Fruit fly (Drosophila melanogaster) whole organism, embryonic: Measurements from ENCODE around the gene kud.
A peak's percentile ranks its signal among the peaks of the same experiment; 100 is the strongest.

Experiments used
- B-H2 ChIP-seq: fragments of 200-800 bp; sonication (Bioruptor generic); optimal IDR thresholded peaks from 2 replicates; lab custom pipeline; 2018; ENCODE audit warnings: missing biosample characterization, mild to moderate bottlenecking, missing genetic modification characterization
- BtbVII ChIP-seq: fragments of 200-800 bp; sonication (Bioruptor generic); optimal IDR thresholded peaks from 3 replicates; lab custom pipeline; 2017; ENCODE audit warnings: missing biosample characterization, mild to moderate bottlenecking, missing genetic modification characterization
- CG1024 ChIP-seq: fragments of 200-800 bp; sonication (Bioruptor generic); IDR thresholded peaks from 2 replicates; pipeline ENCODE4 v1.3.6; 2022; ENCODE audit warnings: missing biosample characterization, missing genetic modification characterization
- CG10565 ChIP-seq: fragments of 200-800 bp; sonication (Bioruptor generic); optimal IDR thresholded peaks from 3 replicates; lab custom pipeline; 2016; ENCODE audit warnings: missing biosample characterization, mild to moderate bottlenecking, missing genetic modification characterization
- CG10959 ChIP-seq: fragments of 200-800 bp; sonication (Bioruptor generic); IDR thresholded peaks from 2 replicates; pipeline ENCODE4 v1.3.6; 2022; ENCODE audit warnings: missing biosample characterization, missing genetic modification characterization
- CG11398 ChIP-seq: fragments of 200-800 bp; sonication (Bioruptor generic); optimal IDR thresholded peaks from 2 replicates; lab custom pipeline; 2016; ENCODE audit warnings: missing biosample characterization, missing genetic modification characterization
- CG14710 ChIP-seq: fragments of 200-800 bp; sonication (Bioruptor generic); optimal IDR thresholded peaks from 3 replicates; lab custom pipeline; 2019; ENCODE audit warnings: missing biosample characterization, mild to moderate bottlenecking, missing genetic modification characterization, moderate library complexity
- CG1647 ChIP-seq: fragments of 200-800 bp; sonication (Bioruptor generic); optimal IDR thresholded peaks from 3 replicates; lab custom pipeline; 2016; ENCODE audit warnings: missing biosample characterization, missing genetic modification characterization
- CG17328 ChIP-seq: fragments of 200-800 bp; sonication (Bioruptor generic); IDR thresholded peaks from 2 replicates; pipeline ENCODE4 v1.3.6; 2022; ENCODE audit warnings: missing biosample characterization, missing genetic modification characterization
- CG18619 ChIP-seq: fragments of 200-800 bp; sonication (Bioruptor generic); optimal IDR thresholded peaks from 3 replicates; lab custom pipeline; 2017; ENCODE audit warnings: missing biosample characterization, mild to moderate bottlenecking, missing genetic modification characterization
- CG2129 ChIP-seq: fragments of 200-800 bp; sonication (Bioruptor generic); IDR thresholded peaks from 2 replicates; pipeline ENCODE4 v1.3.6; 2022; ENCODE audit warnings: missing biosample characterization, missing genetic modification characterization; ENCODE audit not compliant: partially characterized antibody
- CG3407 ChIP-seq: fragments of 200-800 bp; sonication (Bioruptor generic); optimal IDR thresholded peaks from 2 replicates; lab custom pipeline; 2018; ENCODE audit warnings: missing biosample characterization, mild to moderate bottlenecking, missing genetic modification characterization
- CG43689 ChIP-seq: fragments of 200-800 bp; sonication (Bioruptor generic); IDR thresholded peaks from 2 replicates; pipeline ENCODE4 v1.3.6; 2022; ENCODE audit warnings: missing biosample characterization, missing genetic modification characterization
- CG6175 ChIP-seq: fragments of 200-800 bp; sonication (Bioruptor generic); IDR thresholded peaks from 3 replicates; pipeline ENCODE4 v1.3.6; 2022; ENCODE audit warnings: missing biosample characterization, missing genetic modification characterization
- CG8290 ChIP-seq, 3 experiments: fragments of 200-800 bp; sonication (Bioruptor generic); optimal IDR thresholded peaks; 2 replicates each; lab custom pipeline; 2016 to 2019; ENCODE audit warnings: missing biosample characterization in 3 of 3, missing genetic modification characterization in 3 of 3, mild to moderate bottlenecking in 2 of 3, moderate library complexity in 1 of 3
- CG8359 ChIP-seq: fragments of 200-800 bp; sonication (Bioruptor generic); optimal IDR thresholded peaks from 2 replicates; lab custom pipeline; 2017; ENCODE audit warnings: missing biosample characterization, mild to moderate bottlenecking, missing genetic modification characterization, borderline replicate concordance
- Deaf1 ChIP-seq: fragments of 200-800 bp; optimal IDR thresholded peaks from 3 replicates; lab custom pipeline; 2019; ENCODE audit warnings: missing biosample characterization, mild to moderate bottlenecking, missing genetic modification characterization, moderate library complexity
- Dfd ChIP-seq, 2 experiments: fragments of >200 bp; optimal IDR thresholded peaks; 2 replicates each; lab custom pipeline; 2017; ENCODE audit warnings: missing biosample characterization in 2 of 2, missing genetic modification characterization in 2 of 2
- HHEX ChIP-seq: fragments of 200-800 bp; sonication (Bioruptor generic); optimal IDR thresholded peaks from 3 replicates; lab custom pipeline; 2017; ENCODE audit warnings: missing biosample characterization, mild to moderate bottlenecking, missing genetic modification characterization, missing genetic modification reagents
- HLH3B ChIP-seq: fragments of 200-800 bp; sonication (Bioruptor generic); IDR thresholded peaks from 2 replicates; pipeline ENCODE4 v1.3.6; 2022; ENCODE audit warnings: missing biosample characterization, missing genetic modification characterization
- Hmx ChIP-seq: fragments of 200-800 bp; sonication (Bioruptor generic); optimal IDR thresholded peaks from 2 replicates; lab custom pipeline; 2016; ENCODE audit warnings: missing biosample characterization, missing genetic modification characterization
- Lim3 ChIP-seq: fragments of 200-800 bp; sonication (Bioruptor generic); IDR thresholded peaks from 2 replicates; pipeline ENCODE4 v1.3.6; 2022; ENCODE audit warnings: missing biosample characterization, missing genetic modification characterization
- Mrtf ChIP-seq: fragments of 200-800 bp; sonication (Bioruptor generic); IDR thresholded peaks from 3 replicates; pipeline ENCODE4 v1.3.6; 2022; ENCODE audit warnings: missing biosample characterization, missing genetic modification characterization
- Opbp ChIP-seq: fragments of 200-800 bp; sonication (Bioruptor generic); IDR thresholded peaks from 3 replicates; pipeline ENCODE4 v1.3.6; 2022; ENCODE audit warnings: missing biosample characterization, missing genetic modification characterization; ENCODE audit not compliant: partially characterized antibody
- Pdp1 ChIP-seq, 2 experiments: fragments of 200-800 bp; sonication (Bioruptor generic); optimal IDR thresholded peaks; 3 replicates each; lab custom pipeline; 2016; ENCODE audit warnings: missing biosample characterization in 2 of 2, missing genetic modification characterization in 2 of 2, mild to moderate bottlenecking in 1 of 2, moderate library complexity in 1 of 2
- Spps ChIP-seq: fragments of 200-800 bp; sonication (Bioruptor generic); optimal IDR thresholded peaks from 2 replicates; lab custom pipeline; 2018; ENCODE audit warnings: missing biosample characterization, mild to moderate bottlenecking, missing genetic modification characterization
- ato ChIP-seq: fragments of 200-800 bp; sonication (Bioruptor generic); IDR thresholded peaks from 2 replicates; pipeline ENCODE4 v1.3.6; 2022; ENCODE audit warnings: missing biosample characterization, missing genetic modification characterization; ENCODE audit not compliant: partially characterized antibody
- chinmo ChIP-seq: fragments of 200-800 bp; sonication (Bioruptor generic); IDR thresholded peaks from 4 replicates; pipeline ENCODE4 v1.3.6; 2022; ENCODE audit warnings: missing biosample characterization, missing genetic modification characterization; ENCODE audit not compliant: partially characterized antibody
- ci ChIP-seq: fragments of 200-800 bp; sonication (Bioruptor generic); IDR thresholded peaks from 3 replicates; pipeline ENCODE4 v1.3.6; 2022; ENCODE audit warnings: missing biosample characterization, missing genetic modification characterization
- crol ChIP-seq: fragments of 200-800 bp; sonication (Bioruptor generic); IDR thresholded peaks from 2 replicates; pipeline ENCODE4 v1.3.6; 2022; ENCODE audit warnings: missing biosample characterization, missing genetic modification characterization
- danr ChIP-seq: fragments of 200-800 bp; sonication (Bioruptor generic); IDR thresholded peaks from 2 replicates; pipeline ENCODE4 v1.3.6; 2022; ENCODE audit warnings: missing biosample characterization, missing genetic modification characterization
- dm ChIP-seq: fragments of 200-800 bp; sonication (Bioruptor generic); optimal IDR thresholded peaks from 3 replicates; lab custom pipeline; 2016; ENCODE audit warnings: missing biosample characterization, missing genetic modification characterization
- dysf ChIP-seq: fragments of 200-800 bp; sonication (Bioruptor generic); IDR thresholded peaks from 3 replicates; pipeline ENCODE4 v1.3.6; 2022; ENCODE audit warnings: missing biosample characterization, missing genetic modification characterization
- exex ChIP-seq: fragments of 200-800 bp; sonication (Bioruptor generic); optimal IDR thresholded peaks from 4 replicates; lab custom pipeline; 2018; ENCODE audit warnings: missing biosample characterization, mild to moderate bottlenecking, missing genetic modification characterization, moderate library complexity
- h ChIP-seq: fragments of >200 bp; optimal IDR thresholded peaks from 2 replicates; lab custom pipeline; 2017
- hb ChIP-seq: fragments of 200-800 bp; sonication (Bioruptor generic); IDR thresholded peaks from 3 replicates; pipeline ENCODE4 v1.3.6; 2022; ENCODE audit warnings: missing biosample characterization, missing genetic modification characterization; ENCODE audit not compliant: partially characterized antibody
- hkb ChIP-seq, 2 experiments: fragments of 200-800 bp in 1 of 2; fragments of >200 bp in 1 of 2; sonication (Bioruptor generic) in 1 of 2; IDR thresholded peaks in 1 of 2; optimal IDR thresholded peaks in 1 of 2; 2 replicates each; pipeline versions ENCODE4 v1.3.6 to Lab custom; 2017 to 2022; ENCODE audit warnings: missing biosample characterization in 1 of 2, missing genetic modification characterization in 1 of 2
- otp ChIP-seq: fragments of 200-800 bp; sonication (Bioruptor generic); IDR thresholded peaks from 3 replicates; pipeline ENCODE4, ENCODE4 v1.3.6; 2022; ENCODE audit warnings: missing biosample characterization, missing genetic modification characterization
- pb ChIP-seq: fragments of 200-800 bp; sonication (Bioruptor generic); optimal IDR thresholded peaks from 3 replicates; lab custom pipeline; 2016; ENCODE audit warnings: missing biosample characterization, missing genetic modification characterization
- pnt ChIP-seq: fragments of 200-800 bp; sonication (Bioruptor generic); optimal IDR thresholded peaks from 3 replicates; lab custom pipeline; 2016; ENCODE audit warnings: missing biosample characterization, missing genetic modification characterization
- sc ChIP-seq, 3 experiments: fragments of >200 bp in 2 of 3; fragments of 200-800 bp in 1 of 3; sonication (Bioruptor generic) in 1 of 3; optimal IDR thresholded peaks; 2 replicates in 2 of 3; 3 replicates in 1 of 3; lab custom pipeline; 2017; ENCODE audit warnings: mild to moderate bottlenecking in 1 of 3, missing biosample characterization in 1 of 3, missing genetic modification characterization in 1 of 3, missing genetic modification reagents in 1 of 3
- scrt ChIP-seq: fragments of 200-800 bp; sonication (Bioruptor generic); optimal IDR thresholded peaks from 2 replicates; lab custom pipeline; 2018; ENCODE audit warnings: missing biosample characterization, mild to moderate bottlenecking, missing genetic modification characterization, moderate library complexity
- sd ChIP-seq: fragments of 200-800 bp; sonication (Bioruptor generic); optimal IDR thresholded peaks from 3 replicates; lab custom pipeline; 2018; ENCODE audit warnings: missing biosample characterization, mild to moderate bottlenecking, missing genetic modification characterization, moderate library complexity
- sens ChIP-seq: fragments of 200-800 bp; sonication (Bioruptor generic); peaks from one replicate; lab custom pipeline; 2016; ENCODE audit warnings: missing biosample characterization, missing genetic modification characterization
- sr ChIP-seq: fragments of 200-800 bp; sonication (Bioruptor generic); IDR thresholded peaks from 3 replicates; pipeline ENCODE4 v1.3.6; 2022; ENCODE audit warnings: missing biosample characterization, missing genetic modification characterization
- tin ChIP-seq: fragments of 200-800 bp; sonication (Bioruptor generic); optimal IDR thresholded peaks from 3 replicates; lab custom pipeline; 2016; ENCODE audit warnings: missing biosample characterization, missing genetic modification characterization
- tna ChIP-seq: fragments of 200-800 bp; sonication (Bioruptor generic); IDR thresholded peaks from 2 replicates; pipeline ENCODE4 v1.3.6; 2022; ENCODE audit warnings: missing biosample characterization, missing genetic modification characterization; ENCODE audit not compliant: partially characterized antibody

kud gene

dm6 chr3L:16805806-16806719 is 38.7 kb downstream of the kud start (continued):
- TF ChIP-seq Deaf1 (tag; lab: Kevin White, UChicago) (peak; percentile 19), B-H2 (GFP tag; lab: Kevin White, UChicago) (no peak), CG2129 (GFP tag; lab: Robert Waterston, UW) (no peak), Dfd (GFP tag; optimal IDR thresholded peaks at IDR 0.05; lab: Kevin White, UChicago) (no peak), CG14710 (tag; lab: Kevin White, UChicago) (peak; percentile 27), pb (GFP tag; lab: Kevin White, UChicago) (peak; percentile 1), scrt (GFP tag; lab: Kevin White, UChicago) (peak; percentile 52), CG43689 (no peak), hkb (optimal IDR thresholded peaks at IDR 0.05; lab: Kevin White, UChicago) (no peak), hkb (GFP tag; IDR thresholded peaks at IDR 0.05; lab: Robert Waterston, UW) (peak; percentile 31; the same call in 1 of the 2 replicates), Spps (tag; lab: Kevin White, UChicago) (no peak), tin (GFP tag; lab: Kevin White, UChicago) (peak; percentile 28), CG1647 (no peak), CG8359 (GFP tag; lab: Kevin White, UChicago) (no peak), tna (GFP tag; lab: Robert Waterston, UW) (no peak), sd (tag; lab: Kevin White, UChicago) (no peak), exex (tag; lab: Kevin White, UChicago) (peak; percentile 34), Hmx (GFP tag; lab: Kevin White, UChicago) (peak; percentile 22), sr (GFP tag; lab: Robert Waterston, UW) (no peak; the same call in 2 of the 3 replicates), dysf (GFP tag; lab: Robert Waterston, UW) (peak; percentile 63; the same call in 2 of the 3 replicates), hb (GFP tag; lab: Robert Waterston, UW) (no peak), BtbVII (GFP tag; lab: Kevin White, UChicago) (peak; percentile 54), h (no peak), CG11398 (no peak), CG3407 (GFP tag; lab: Kevin White, UChicago) (no peak), CG1024 (no peak), Lim3 (no peak), CG18619 (GFP tag; lab: Kevin White, UChicago) (no peak), ato (GFP tag; lab: Robert Waterston, UW) (no peak), danr (GFP tag; lab: Robert Waterston, UW) (no peak), CG6175 (0 out of 3 replicates have a peak, but pooled peaks have one; percentile 21)
- TF ChIP-seq, all 482 proteins: peak for 181

- TF ChIP-seq otp (GFP tag; lab: Robert Waterston, UW) = 0 out of 3 replicates have a peak, but pooled peaks have one; percentile 59
- TF ChIP-seq tin (GFP tag; lab: Kevin White, UChicago) = no peak
- TF ChIP-seq sens (GFP tag; lab: Kevin White, UChicago) = peak; percentile 49
- TF ChIP-seq CG8290 (GFP tag; optimal IDR thresholded peaks at IDR 0.05; lab: Kevin White, UChicago) = no peak
- peak in 1 of 2 experiments; percentile 6 for TF ChIP-seq CG8290 (tag; optimal IDR thresholded peaks at IDR 0.05; lab: Kevin White, UChicago)
- TF ChIP-seq crol (GFP tag; lab: Robert Waterston, UW) = peak; percentile 76
- no peak for TF ChIP-seq dm
- peak; percentile 47; the same call in 1 of the 3 replicates for TF ChIP-seq ci (GFP tag; lab: Robert Waterston, UW)
- TF ChIP-seq Opbp = 0 out of 3 replicates have a peak, but pooled peaks have one; percentile 6
- TF ChIP-seq HHEX (GFP tag; lab: Kevin White, UChicago) = peak; percentile 3
- TF ChIP-seq CG17328 (GFP tag; lab: Robert Waterston, UW) = 0 out of 2 replicates have a peak, but pooled peaks have one; percentile 19
- TF ChIP-seq chinmo (GFP tag; lab: Robert Waterston, UW) = 0 out of 4 replicates have a peak, but pooled peaks have one; percentile 53
- peak in 1 of 2 experiments; percentile 69 for TF ChIP-seq Pdp1 (GFP tag; optimal IDR thresholded peaks at IDR 0.05; lab: Kevin White, UChicago)
- TF ChIP-seq Mrtf = no peak
- peak; percentile 20; the same call in 1 of the 2 replicates for TF ChIP-seq HLH3B (GFP tag; lab: Robert Waterston, UW)
- TF ChIP-seq pnt (GFP tag; lab: Kevin White, UChicago) = no peak
- no peak for TF ChIP-seq CG10565 (GFP tag; lab: Kevin White, UChicago)
- TF ChIP-seq CG10959 (GFP tag; lab: Robert Waterston, UW) = 0 out of 2 replicates have a peak, but pooled peaks have one; percentile 13
- TF ChIP-seq sc (optimal IDR thresholded peaks at IDR 0.05; lab: Kevin White, UChicago) = no peak
- TF ChIP-seq sc (GFP tag; optimal IDR thresholded peaks at IDR 0.05; lab: Kevin White, UChicago) = no peak
Measured at dm6 chr3L:16804627-16805026, 40.2 kb downstream of the kud start, which contains the start of gene nudC. TSS of gene nudC (plus strand) at chr3L:16804994.
